Worm (Caenorhabditis elegans) whole organism, midembryonic: ENCODE measurements around the gene Y37H2A.11.

Source experiments
- T22C8.4 ChIP-seq: fragments of 200-800 bp; sonication (Bioruptor generic); IDR thresholded peaks from 2 replicates; pipeline ENCODE4 v1.3.6; 2022; ENCODE audit warnings: missing genetic modification characterization, missing compliant biosample characterization
- cog-1 ChIP-seq: sonication (generic microtip); optimal IDR thresholded peaks from 2 replicates; lab custom pipeline; 2016; ENCODE audit warnings: missing genetic modification characterization, missing compliant biosample characterization
- flt-1 ChIP-seq: fragments of 200-800 bp; sonication (Bioruptor generic); IDR thresholded peaks from 2 replicates; pipeline ENCODE4 v1.3.6; 2022; ENCODE audit warnings: missing genetic modification characterization, missing compliant biosample characterization
- klf-2 ChIP-seq: fragments of 200-800 bp; sonication (Bioruptor generic); conservative IDR thresholded peaks from 2 replicates; pipeline ENCODE4 v1.3.6; 2022; ENCODE audit warnings: missing genetic modification reagents, missing genetic modification characterization, missing compliant biosample characterization
- med-1 ChIP-seq: sonication (generic microtip); optimal IDR thresholded peaks from 2 replicates; lab custom pipeline; 2017; ENCODE audit warnings: missing genetic modification characterization, mild to moderate bottlenecking, missing compliant biosample characterization, antibody characterized with exemption, missing genetic modification reagents; ENCODE audit not compliant: insufficient read depth
- ref-1 ChIP-seq: fragments of 200-800 bp; sonication (Bioruptor generic); conservative IDR thresholded peaks from 2 replicates; pipeline ENCODE4 v1.3.6; 2022; ENCODE audit warnings: missing genetic modification reagents, missing genetic modification characterization, missing compliant biosample characterization
- tab-1 ChIP-seq: fragments of 200-800 bp; sonication (Bioruptor generic); IDR thresholded peaks from 2 replicates; pipeline ENCODE4 v1.3.6; 2022; ENCODE audit warnings: missing genetic modification characterization, missing compliant biosample characterization
- ztf-23 ChIP-seq: fragments of 200-800 bp; sonication (Bioruptor generic); IDR thresholded peaks from 2 replicates; pipeline ENCODE4 v1.3.6; 2022; ENCODE audit warnings: missing genetic modification reagents, missing genetic modification characterization, missing compliant biosample characterization
- ztf-29 ChIP-seq: fragments of 200-800 bp; sonication (Bioruptor generic); IDR thresholded peaks from 2 replicates; pipeline ENCODE4 v1.3.6; 2022; ENCODE audit warnings: missing genetic modification reagents, missing genetic modification characterization, missing compliant biosample characterization

Gene Y37H2A.11

ce11 chrV:18158172-18158571, 16.9 kb downstream of the Y37H2A.11 start:
- no peak for TF ChIP-seq tab-1 (GFP tag; lab: Robert Waterston, UW)
- no peak for TF ChIP-seq flt-1 (GFP tag; lab: Robert Waterston, UW)
- no peak for TF ChIP-seq med-1
- no peak for TF ChIP-seq ztf-23 (GFP tag; lab: Robert Waterston, UW)

DNA sequence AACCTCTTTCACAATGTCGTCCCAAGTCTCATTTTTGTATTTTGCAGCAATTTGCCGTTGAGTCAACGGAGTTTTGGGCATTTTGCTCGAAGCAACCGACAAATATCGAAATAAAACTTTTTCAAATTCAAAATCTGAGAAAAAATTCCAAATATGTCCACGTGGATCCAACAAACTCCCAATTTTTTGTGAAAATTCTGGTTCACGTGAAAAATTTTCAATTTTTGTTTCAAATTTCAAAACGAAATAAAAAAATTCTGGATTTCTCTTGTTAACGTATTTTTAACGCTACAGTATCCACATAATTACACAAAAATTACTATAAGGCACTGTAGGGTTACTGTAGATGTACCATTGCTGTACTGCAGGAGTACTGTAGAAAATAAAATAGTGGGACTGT, 20.0 kb downstream of the Y37H2A.11 start, which contains the start of gene C14A6.13:
Gene C14A6.13 (minus strand): TSS at position 101 of the 400 bp plus-strand sequence.
- TF ChIP-seq flt-1 (GFP tag; lab: Robert Waterston, UW), result no peak
- TF ChIP-seq ref-1, result no peak

ce11 chrV:18162568-18162967, 21.3 kb downstream of the Y37H2A.11 start, which contains the start of gene C14A6.12:
C14A6.12 (minus strand) TSS chrV:18162668.
- no peak for TF ChIP-seq ztf-23 (GFP tag; lab: Robert Waterston, UW)
- no peak for TF ChIP-seq T22C8.4
- no peak for TF ChIP-seq ref-1
- TF ChIP-seq ztf-29 (GFP tag; lab: Robert Waterston, UW), result no peak
- TF ChIP-seq med-1, result no peak
- TF ChIP-seq klf-2 (GFP tag; lab: Robert Waterston, UW), result no peak
- no peak for TF ChIP-seq flt-1 (GFP tag; lab: Robert Waterston, UW)
- TF ChIP-seq tab-1 (GFP tag; lab: Robert Waterston, UW), result no peak
- no peak for TF ChIP-seq cog-1

DNA sequence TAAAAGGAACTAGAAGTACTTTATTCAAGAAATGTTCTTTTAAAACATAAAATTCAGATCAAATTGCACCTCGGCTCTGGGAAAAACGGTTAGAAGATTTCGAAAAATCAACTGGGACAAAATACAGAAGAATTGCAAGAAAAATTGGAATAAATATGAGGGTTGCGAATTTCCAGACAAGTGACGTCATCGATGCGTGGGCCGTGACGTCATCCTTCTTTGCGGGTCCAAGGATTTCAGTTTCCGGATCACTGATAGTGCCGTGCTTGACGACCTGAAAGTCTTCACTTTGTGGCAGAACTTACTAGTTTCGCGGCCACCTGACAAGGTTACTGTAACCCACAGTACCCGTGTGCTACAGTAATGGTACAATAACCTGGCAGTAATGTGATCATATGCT, 22.2 kb downstream of the Y37H2A.11 start:
- no peak for TF ChIP-seq ref-1
- TF ChIP-seq klf-2 (GFP tag; lab: Robert Waterston, UW), result no peak
- TF ChIP-seq cog-1, result no peak
- TF ChIP-seq ztf-29 (GFP tag; lab: Robert Waterston, UW), result no peak
- TF ChIP-seq T22C8.4, result no peak
- no peak for TF ChIP-seq flt-1 (GFP tag; lab: Robert Waterston, UW)
- no peak for TF ChIP-seq ztf-23 (GFP tag; lab: Robert Waterston, UW)
- TF ChIP-seq med-1, result no peak
- TF ChIP-seq tab-1 (GFP tag; lab: Robert Waterston, UW), result no peak

DNA sequence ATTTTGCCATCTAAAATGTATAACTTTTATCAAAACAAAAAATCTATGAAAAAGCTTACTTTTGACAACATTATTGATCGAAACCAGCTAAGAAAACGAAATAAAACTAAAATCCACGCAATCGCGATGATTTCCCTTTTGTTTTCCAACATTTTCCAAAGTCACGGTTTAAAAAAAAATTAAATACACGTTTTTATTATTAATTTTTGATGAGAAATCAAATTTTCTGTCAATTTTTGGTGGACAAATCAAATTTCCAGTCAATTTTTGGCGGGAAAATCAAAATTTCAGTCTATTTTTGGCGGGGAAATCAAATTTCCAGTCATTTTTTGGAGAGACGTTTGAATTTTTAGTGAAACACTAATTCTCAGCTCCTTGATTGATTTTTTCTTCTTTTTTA, 23.5 kb downstream of the Y37H2A.11 start, which contains the start of gene C14A6.5:
Gene C14A6.5 (minus strand): TSS at position 101 of the 400 bp plus-strand sequence.
- no peak for TF ChIP-seq ztf-23 (GFP tag; lab: Robert Waterston, UW)
- TF ChIP-seq ref-1, result no peak
- TF ChIP-seq T22C8.4, result no peak
- TF ChIP-seq cog-1, result no peak
- no peak for TF ChIP-seq klf-2 (GFP tag; lab: Robert Waterston, UW)
- TF ChIP-seq flt-1 (GFP tag; lab: Robert Waterston, UW), result no peak
- TF ChIP-seq tab-1 (GFP tag; lab: Robert Waterston, UW), result no peak
- no peak for TF ChIP-seq ztf-29 (GFP tag; lab: Robert Waterston, UW)
- no peak for TF ChIP-seq med-1

- TF ChIP-seq ztf-23 (GFP tag; lab: Robert Waterston, UW) (no peak), ztf-29 (GFP tag; lab: Robert Waterston, UW) (no peak), med-1 (no peak), klf-2 (GFP tag; lab: Robert Waterston, UW) (no peak), ref-1 (no peak), tab-1 (GFP tag; lab: Robert Waterston, UW) (no peak), T22C8.4 (no peak), cog-1 (no peak)
Measured at ce11 chrV:18167161-18167560, 25.9 kb downstream of the Y37H2A.11 start, which contains the start of gene C14A6.6. C14A6.6 (minus strand) TSS chrV:18167261.

- TF ChIP-seq ztf-23 (GFP tag; lab: Robert Waterston, UW), result no peak
- no peak for TF ChIP-seq tab-1 (GFP tag; lab: Robert Waterston, UW)
- TF ChIP-seq T22C8.4, result no peak
- TF ChIP-seq flt-1 (GFP tag; lab: Robert Waterston, UW), result no peak
- no peak for TF ChIP-seq klf-2 (GFP tag; lab: Robert Waterston, UW)
- no peak for TF ChIP-seq med-1
- TF ChIP-seq ztf-29 (GFP tag; lab: Robert Waterston, UW), result no peak
- no peak for TF ChIP-seq ref-1
- no peak for TF ChIP-seq cog-1
Measured at ce11 chrV:18168266-18168665, 27.0 kb downstream of the Y37H2A.11 start, which contains the start of gene C14A6.7. C14A6.7 (minus strand) TSS chrV:18168366.

ce11 chrV:18171568-18171967, 30.3 kb downstream of the Y37H2A.11 start, which contains the start of gene C14A6.8:
C14A6.8 (minus strand) TSS chrV:18171668.
- TF ChIP-seq T22C8.4, result no peak
- no peak for TF ChIP-seq ref-1
- TF ChIP-seq cog-1, result no peak
- no peak for TF ChIP-seq tab-1 (GFP tag; lab: Robert Waterston, UW)
- no peak for TF ChIP-seq ztf-29 (GFP tag; lab: Robert Waterston, UW)
- TF ChIP-seq klf-2 (GFP tag; lab: Robert Waterston, UW), result no peak
- TF ChIP-seq med-1, result no peak
- TF ChIP-seq ztf-23 (GFP tag; lab: Robert Waterston, UW), result no peak
- TF ChIP-seq flt-1 (GFP tag; lab: Robert Waterston, UW), result no peak

- TF ChIP-seq ztf-23 (GFP tag; lab: Robert Waterston, UW) (0 out of 2 replicates have a peak, but pooled peaks have one; percentile 47), T22C8.4 (0 out of 2 replicates have a peak, but pooled peaks have one; percentile 28)
Measured at ce11 chrV:18174951-18175350, 33.7 kb downstream of the Y37H2A.11 start.

DNA sequence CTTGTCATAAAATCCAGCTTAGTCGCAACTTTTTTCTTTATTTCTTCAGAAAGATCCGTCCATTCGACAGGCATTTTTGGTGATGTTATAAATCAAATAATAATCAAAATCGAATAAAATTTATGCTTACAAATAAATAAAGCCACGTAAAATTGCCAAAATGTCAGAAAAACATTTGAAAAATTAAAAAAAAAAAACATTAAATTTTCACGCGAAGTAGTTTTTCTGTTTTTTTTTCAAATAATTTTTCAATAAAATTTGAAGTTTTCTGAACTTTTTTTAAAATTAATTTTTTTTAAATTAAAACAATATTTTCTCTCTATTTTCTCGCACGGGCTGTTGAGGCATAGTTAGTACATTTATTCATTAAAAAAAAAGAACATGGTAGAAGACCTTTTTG, 37.4 kb downstream of the Y37H2A.11 start, which contains the start of gene C31G12.4:
Gene C31G12.4 (minus strand): TSS at position 101 of the 400 bp plus-strand sequence.
- TF ChIP-seq med-1 (no peak), ref-1 (no peak), flt-1 (GFP tag; lab: Robert Waterston, UW) (no peak), klf-2 (GFP tag; lab: Robert Waterston, UW) (no peak), tab-1 (GFP tag; lab: Robert Waterston, UW) (no peak), ztf-23 (GFP tag; lab: Robert Waterston, UW) (no peak), cog-1 (no peak), ztf-29 (GFP tag; lab: Robert Waterston, UW) (no peak)

DNA sequence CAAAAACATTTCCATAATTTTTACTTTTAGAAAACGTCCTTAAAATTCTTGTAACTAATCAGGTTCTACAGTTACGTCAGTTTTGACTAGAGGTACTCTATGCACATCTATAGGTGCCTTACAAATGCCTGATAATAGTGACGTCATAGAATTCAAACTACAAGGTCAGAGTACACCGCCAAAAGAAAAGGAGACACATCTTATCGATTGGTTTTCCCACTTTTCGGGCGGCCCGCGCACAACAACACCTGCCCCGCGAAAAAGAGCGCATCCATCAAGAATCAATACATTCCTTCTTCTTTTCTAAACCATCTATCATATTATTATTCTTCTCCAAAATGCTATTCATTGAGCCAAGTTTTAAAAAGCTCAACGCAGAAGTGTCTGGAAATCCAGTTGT, 38.4 kb downstream of the Y37H2A.11 start, which contains the start of gene C31G12.1:
Gene C31G12.1 (plus strand): TSS at position 301 of the 400 bp plus-strand sequence.
- TF ChIP-seq cog-1 (no peak), ref-1 (no peak), ztf-29 (GFP tag; lab: Robert Waterston, UW) (no peak), flt-1 (GFP tag; lab: Robert Waterston, UW) (no peak), T22C8.4 (no peak), ztf-23 (GFP tag; lab: Robert Waterston, UW) (no peak), klf-2 (GFP tag; lab: Robert Waterston, UW) (no peak), tab-1 (GFP tag; lab: Robert Waterston, UW) (no peak), med-1 (no peak)
